Worm (Caenorhabditis elegans) whole organism, young adult: ENCODE measurements around the gene ptp-5.1.
A peak's percentile ranks its signal among the peaks of the same experiment; 100 is the strongest.

Source experiments
- B0019.2 ChIP-seq: fragments of 200-800 bp; sonication (Bioruptor generic); conservative IDR thresholded peaks from 2 replicates; pipeline ENCODE4 v1.3.6; 2022; ENCODE audit warnings: missing genetic modification reagents, missing genetic modification characterization, missing compliant biosample characterization
- F23B12.7 ChIP-seq: sonication (generic microtip); optimal IDR thresholded peaks from 2 replicates; lab custom pipeline; 2017; ENCODE audit warnings: missing genetic modification characterization, mild to moderate bottlenecking, missing compliant biosample characterization, antibody characterized with exemption, moderate library complexity; ENCODE audit not compliant: insufficient read depth
- F57C9.4 ChIP-seq: sonication (generic microtip); optimal IDR thresholded peaks from 2 replicates; lab custom pipeline; 2017; ENCODE audit warnings: mild to moderate bottlenecking, missing genetic modification characterization, missing compliant biosample characterization
- T07F8.4 ChIP-seq: sonication (generic microtip); optimal IDR thresholded peaks from 2 replicates; lab custom pipeline; 2016; ENCODE audit warnings: mild to moderate bottlenecking, missing genetic modification characterization, moderate library complexity, missing compliant biosample characterization
- Y79H2A.3 ChIP-seq: fragments of 200-800 bp; sonication (Bioruptor generic); conservative IDR thresholded peaks from 2 replicates; pipeline ENCODE4 v1.3.6; 2022; ENCODE audit warnings: missing genetic modification reagents, missing genetic modification characterization, missing compliant biosample characterization
- ZK185.1 ChIP-seq: sonication (generic microtip); optimal IDR thresholded peaks from 2 replicates; lab custom pipeline; 2016; ENCODE audit warnings: mild to moderate bottlenecking, missing genetic modification characterization, missing compliant biosample characterization; ENCODE audit not compliant: poor library complexity, severe bottlenecking
- aptf-2 ChIP-seq: fragments of 200-800 bp; sonication (Bioruptor generic); conservative IDR thresholded peaks from 2 replicates; pipeline ENCODE4 v1.3.6; 2022; ENCODE audit warnings: missing genetic modification reagents, missing genetic modification characterization, missing compliant biosample characterization
- aptf-3 ChIP-seq: fragments of 200-800 bp; sonication (Bioruptor generic); IDR thresholded peaks from 2 replicates; pipeline ENCODE4 v1.3.6; 2022; ENCODE audit warnings: missing genetic modification characterization, missing compliant biosample characterization
- attf-3 ChIP-seq: fragments of 200-800 bp; sonication (Bioruptor generic); conservative IDR thresholded peaks from 2 replicates; pipeline ENCODE4 v1.3.6; 2022; ENCODE audit warnings: missing genetic modification reagents, missing genetic modification characterization, missing compliant biosample characterization
- attf-5 ChIP-seq: fragments of 200-800 bp; sonication (Bioruptor generic); optimal IDR thresholded peaks from 2 replicates; lab custom pipeline; 2018; ENCODE audit warnings: mild to moderate bottlenecking, missing genetic modification characterization, missing compliant biosample characterization
- dpl-1 ChIP-seq: fragments of 150-350 bp; optimal IDR thresholded peaks from 2 replicates; lab custom pipeline; 2014; ENCODE audit warnings: missing biosample characterization, missing genetic modification reagents, missing genetic modification characterization
- efl-1 ChIP-seq: fragments of 150-350 bp; optimal IDR thresholded peaks from 2 replicates; lab custom pipeline; 2014; ENCODE audit warnings: missing biosample characterization, missing genetic modification reagents, missing genetic modification characterization
- egl-18 ChIP-seq: fragments of 200-800 bp; sonication (Bioruptor generic); IDR thresholded peaks from 2 replicates; pipeline ENCODE4 v1.3.6; 2022; ENCODE audit warnings: missing genetic modification reagents, missing genetic modification characterization, missing compliant biosample characterization
- fkh-3 ChIP-seq: sonication (generic microtip); optimal IDR thresholded peaks from 2 replicates; lab custom pipeline; 2016; ENCODE audit warnings: mild to moderate bottlenecking, missing genetic modification characterization, missing compliant biosample characterization
- hlh-12 ChIP-seq: sonication (generic microtip); optimal IDR thresholded peaks from 2 replicates; lab custom pipeline; 2016; ENCODE audit warnings: missing genetic modification characterization, missing compliant biosample characterization
- hmg-20 ChIP-seq: fragments of 200-800 bp; sonication (Bioruptor generic); IDR thresholded peaks from 2 replicates; pipeline ENCODE4 v1.3.6; 2022; ENCODE audit warnings: missing genetic modification reagents, missing genetic modification characterization, missing compliant biosample characterization
- hrde-1 ChIP-seq: sonication (generic microtip); optimal IDR thresholded peaks from 2 replicates; lab custom pipeline; 2016; ENCODE audit warnings: missing genetic modification characterization, mild to moderate bottlenecking, missing compliant biosample characterization, moderate library complexity, missing genotype, missing genetic modification reagents, borderline replicate concordance
- hsf-1 ChIP-seq: fragments of 200-800 bp; sonication (Bioruptor generic); IDR thresholded peaks from 2 replicates; pipeline ENCODE4 v1.3.6; 2022; ENCODE audit warnings: missing genetic modification reagents, missing genetic modification characterization, missing compliant biosample characterization
- let-526 ChIP-seq: fragments of 200-800 bp; sonication (Bioruptor generic); IDR thresholded peaks from 2 replicates; pipeline ENCODE4 v1.3.6; 2022; ENCODE audit warnings: missing genetic modification reagents, missing genetic modification characterization, missing compliant biosample characterization
- let-607 ChIP-seq, 2 experiments: fragments of 200-800 bp in 1 of 2; sonication (Bioruptor generic) in 1 of 2; sonication (generic microtip) in 1 of 2; optimal IDR thresholded peaks; 2 replicates each; lab custom pipeline; 2016 to 2018; ENCODE audit warnings: mild to moderate bottlenecking in 2 of 2, missing compliant biosample characterization in 2 of 2, missing genetic modification characterization in 2 of 2, moderate library complexity in 2 of 2, missing genotype in 1 of 2
- lsl-1 ChIP-seq: fragments of 200-800 bp; sonication (Bioruptor generic); optimal IDR thresholded peaks from 2 replicates; lab custom pipeline; 2018; ENCODE audit warnings: mild to moderate bottlenecking, missing genetic modification characterization, moderate library complexity, missing compliant biosample characterization
- lsy-27 ChIP-seq: sonication (generic microtip); optimal IDR thresholded peaks from 2 replicates; lab custom pipeline; 2017; ENCODE audit warnings: missing genetic modification characterization, mild to moderate bottlenecking, missing compliant biosample characterization, antibody characterized with exemption, missing genotype, borderline replicate concordance; ENCODE audit not compliant: insufficient read depth
- madf-6 ChIP-seq: fragments of 200-800 bp; sonication (Bioruptor generic); IDR thresholded peaks from 2 replicates; pipeline ENCODE4 v1.3.6; 2022; ENCODE audit warnings: missing genetic modification reagents, missing genetic modification characterization, missing compliant biosample characterization
- mcd-1 ChIP-seq: fragments of 200-800 bp; sonication (Bioruptor generic); IDR thresholded peaks from 2 replicates; pipeline ENCODE4 v1.3.6; 2022; ENCODE audit warnings: missing genetic modification reagents, missing genetic modification characterization, missing compliant biosample characterization
- nhr-80 ChIP-seq: sonication (generic microtip); optimal IDR thresholded peaks from 2 replicates; lab custom pipeline; 2016; ENCODE audit warnings: missing genetic modification characterization, missing compliant biosample characterization
- rcor-1 ChIP-seq: fragments of 200-800 bp; sonication (Bioruptor generic); IDR thresholded peaks from 2 replicates; pipeline ENCODE4 v1.3.6; 2022; ENCODE audit warnings: missing genetic modification reagents, missing genetic modification characterization, missing compliant biosample characterization
- repo-1 ChIP-seq: sonication (generic microtip); optimal IDR thresholded peaks from 2 replicates; lab custom pipeline; 2017; ENCODE audit warnings: mild to moderate bottlenecking, missing genetic modification characterization, missing compliant biosample characterization
- rpc-1 ChIP-seq, 2 experiments: fragments of 150-350 bp in 1 of 2; sonication (generic microtip) in 1 of 2; optimal IDR thresholded peaks; 2 replicates each; lab custom pipeline; 2014 to 2018; ENCODE audit warnings: missing biosample characterization in 1 of 2, missing genetic modification characterization in 1 of 2, missing genetic modification reagents in 1 of 2, missing genotype in 1 of 2
- snpc-4 ChIP-seq, 5 experiments: fragments of 150-350 bp in 1 of 5; sonication (generic microtip) in 4 of 5; optimal IDR thresholded peaks; 2 replicates each; lab custom pipeline; 2014 to 2018; ENCODE audit warnings: missing genetic modification characterization in 5 of 5, missing biosample characterization in 3 of 5, antibody characterized with exemption in 2 of 5, mild to moderate bottlenecking in 2 of 5, missing compliant biosample characterization in 2 of 5, missing genotype in 2 of 5, moderate library complexity in 2 of 5, missing genetic modification reagents in 1 of 5
- tbx-9 ChIP-seq: sonication (generic microtip); optimal IDR thresholded peaks from 2 replicates; lab custom pipeline; 2016; ENCODE audit warnings: borderline replicate concordance, missing genetic modification characterization, inconsistent platforms, missing compliant biosample characterization
- tlf-1 ChIP-seq: fragments of 200-800 bp; sonication (Bioruptor generic); optimal IDR thresholded peaks from 2 replicates; lab custom pipeline; 2018; ENCODE audit warnings: mild to moderate bottlenecking, missing genetic modification characterization, missing compliant biosample characterization
- unc-62 ChIP-seq: fragments of 150-350 bp; optimal IDR thresholded peaks from 2 replicates; lab custom pipeline; 2014; ENCODE audit warnings: missing biosample characterization, missing genetic modification reagents, missing genetic modification characterization
- ztf-18 ChIP-seq: sonication (generic microtip); optimal IDR thresholded peaks from 2 replicates; lab custom pipeline; 2016; ENCODE audit warnings: missing genotype, mild to moderate bottlenecking, missing genetic modification characterization, missing compliant biosample characterization
- ztf-28 ChIP-seq: fragments of 200-800 bp; sonication (Bioruptor generic); IDR thresholded peaks from 2 replicates; pipeline ENCODE4 v1.3.6; 2022; ENCODE audit warnings: missing genetic modification reagents, missing genetic modification characterization, missing compliant biosample characterization
- ztf-3 ChIP-seq: fragments of 200-800 bp; sonication (Bioruptor generic); optimal IDR thresholded peaks from 2 replicates; lab custom pipeline; 2018; ENCODE audit warnings: mild to moderate bottlenecking, missing genetic modification characterization, missing compliant biosample characterization

Gene ptp-5.1

ce11 chrIV:5166030-5166429 is at the start of gene ptp-5.1:
TSS of gene ptp-5.1 (plus strand) at chrIV:5166330.
- TF ChIP-seq let-526 (GFP tag; lab: Robert Waterston, UW) (no peak), hlh-12 (no peak), efl-1 (GFP tag; lab: Kevin White, UChicago) (no peak), aptf-3 (GFP tag; lab: Robert Waterston, UW) (no peak), fkh-3 (tag; lab: Kevin White, UChicago) (no peak), mcd-1 (GFP tag; lab: Robert Waterston, UW) (no peak)

DNA sequence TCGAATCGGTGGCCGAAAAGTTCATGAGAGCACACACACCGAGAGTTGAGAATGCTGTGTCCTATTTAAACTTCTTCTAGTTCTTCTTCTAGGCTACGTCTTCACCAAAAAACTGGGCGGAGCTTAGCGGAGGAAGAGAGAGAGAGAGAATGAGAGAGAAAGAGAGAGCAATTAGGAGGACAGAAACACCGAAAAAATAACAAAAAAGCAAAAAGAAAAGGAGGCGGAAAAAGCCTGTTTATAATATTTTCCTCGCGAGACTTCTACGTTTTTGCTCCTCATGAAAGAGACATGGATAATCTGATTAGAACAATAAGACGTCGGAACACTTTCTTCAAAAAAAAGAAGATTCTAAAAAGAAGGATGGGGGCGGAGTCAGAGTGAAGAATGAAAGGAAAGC is 44.1 kb upstream of the ptp-5.1 start, which contains the start of gene tkr-3:
TSS of gene tkr-3 (minus strand) at position 101 of the 400 bp plus-strand sequence.
- TF ChIP-seq lsl-1 = no peak
- TF ChIP-seq hlh-12 = no peak
- TF ChIP-seq attf-3 (GFP tag; lab: Robert Waterston, UW) = no peak
- TF ChIP-seq F23B12.7 (tag; lab: Kevin White, UChicago) = no peak
- no peak for TF ChIP-seq F57C9.4 (tag; lab: Kevin White, UChicago)
- no peak for TF ChIP-seq dpl-1 (GFP tag; lab: Kevin White, UChicago)
- no peak for TF ChIP-seq ztf-3 (GFP tag; lab: Kevin White, UChicago)
- no peak for TF ChIP-seq egl-18 (GFP tag; lab: Robert Waterston, UW)
- no peak for TF ChIP-seq tlf-1 (GFP tag; lab: Kevin White, UChicago)
- no peak for TF ChIP-seq snpc-4 (GFP tag; optimal IDR thresholded peaks at IDR 0.05; lab: Kevin White, UChicago)
- no peak for TF ChIP-seq snpc-4 (tag; optimal IDR thresholded peaks at IDR 0.05; lab: Kevin White, UChicago)
- no peak for TF ChIP-seq ZK185.1 (tag; lab: Kevin White, UChicago)
- no peak for TF ChIP-seq madf-6 (GFP tag; lab: Robert Waterston, UW)
- TF ChIP-seq ztf-18 (tag; lab: Kevin White, UChicago) = no peak
- no peak for TF ChIP-seq T07F8.4
- no peak for TF ChIP-seq hrde-1 (tag; lab: Kevin White, UChicago)

DNA sequence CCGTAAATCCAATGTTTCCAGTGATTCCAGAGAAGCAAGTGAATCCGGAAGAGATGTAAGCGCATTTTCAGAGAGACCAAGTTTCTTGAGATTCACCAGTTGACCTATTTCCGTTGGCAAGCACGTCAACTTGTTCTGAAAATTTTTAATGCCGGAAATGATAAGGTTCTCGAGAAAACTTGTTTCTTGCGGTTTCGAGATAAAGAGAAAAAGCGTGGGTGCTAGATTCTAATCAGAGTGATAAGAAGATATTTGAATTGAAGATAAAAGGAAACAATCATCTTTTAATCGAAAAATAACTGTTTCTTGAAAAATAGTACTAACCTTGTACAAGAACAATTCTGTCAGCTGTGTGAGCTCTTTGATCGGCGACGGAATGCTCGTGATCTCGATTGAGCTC is 34.3 kb upstream of the ptp-5.1 start:
- no peak for TF ChIP-seq rpc-1 (optimal IDR thresholded peaks at IDR 0.05; lab: Kevin White, UChicago)
- no peak for TF ChIP-seq rpc-1 (tag; optimal IDR thresholded peaks at IDR 0.05; lab: Kevin White, UChicago)
- TF ChIP-seq repo-1 (tag; lab: Kevin White, UChicago) = no peak
- TF ChIP-seq ztf-28 (GFP tag; lab: Robert Waterston, UW) = no peak
- TF ChIP-seq rcor-1 (GFP tag; lab: Robert Waterston, UW) = no peak
- no peak for TF ChIP-seq hsf-1 (GFP tag; lab: Robert Waterston, UW)
- no peak for TF ChIP-seq hmg-20 (GFP tag; lab: Robert Waterston, UW)
- no peak for TF ChIP-seq unc-62 (GFP tag; lab: Kevin White, UChicago)
- no peak for TF ChIP-seq aptf-2 (GFP tag; lab: Robert Waterston, UW)
- TF ChIP-seq attf-5 = no peak
- no peak for TF ChIP-seq lsy-27 (tag; lab: Kevin White, UChicago)
- no peak for TF ChIP-seq B0019.2 (GFP tag; lab: Robert Waterston, UW)

DNA sequence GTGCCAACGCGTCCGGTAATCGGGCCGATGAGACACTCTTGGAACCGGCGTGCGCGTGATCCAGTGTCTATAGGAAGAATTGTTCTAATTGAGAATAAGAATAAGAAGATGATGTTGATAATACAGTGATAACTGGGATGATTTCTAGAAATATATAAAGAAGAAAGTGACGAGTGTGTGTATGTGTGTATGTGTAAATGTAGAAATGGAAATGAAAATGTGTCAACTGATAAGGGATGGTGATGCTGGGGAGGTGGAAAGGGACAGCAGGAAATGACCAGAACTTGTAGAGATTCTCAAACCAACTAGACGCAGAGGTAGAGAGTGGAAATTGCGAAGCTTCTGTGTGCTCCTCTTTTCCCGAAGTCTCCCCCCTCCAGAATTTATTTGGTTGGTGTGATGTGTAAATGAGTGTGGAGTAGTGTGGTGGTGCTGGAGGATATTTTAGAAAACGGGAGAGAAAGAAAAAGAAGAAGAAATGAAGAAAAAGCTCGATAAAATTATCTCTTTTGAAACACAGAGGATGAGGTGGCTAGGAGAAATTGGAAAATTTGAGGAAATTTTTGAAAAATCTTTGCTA is 32.2 kb upstream of the ptp-5.1 start:
- TF ChIP-seq let-607 (tag; optimal IDR thresholded peaks at IDR 0.05; lab: Kevin White, UChicago) (peak; percentile 22 to 77), Y79H2A.3 (no peak), nhr-80 (tag; lab: Kevin White, UChicago) (peak; percentile 52), ztf-28 (GFP tag; lab: Robert Waterston, UW) (no peak), tbx-9 (no peak)
